Fruit fly (Drosophila melanogaster) whole organism, embryonic: ENCODE results near the gene Mbs.
A peak's percentile ranks its signal among the peaks of the same experiment; 100 is the strongest.

Experiments used
- Bteb2 ChIP-seq: fragments of 200-800 bp; sonication (Bioruptor generic); optimal IDR thresholded peaks from 2 replicates; lab custom pipeline; 2016; ENCODE audit warnings: missing biosample characterization, missing genetic modification characterization
- C15 ChIP-seq: fragments of 200-800 bp; sonication (Bioruptor generic); IDR thresholded peaks from 3 replicates; pipeline ENCODE4 v1.3.6; 2022; ENCODE audit warnings: missing biosample characterization, missing genetic modification characterization
- CG10959 ChIP-seq: fragments of 200-800 bp; sonication (Bioruptor generic); IDR thresholded peaks from 2 replicates; pipeline ENCODE4 v1.3.6; 2022; ENCODE audit warnings: missing biosample characterization, missing genetic modification characterization
- CG11093 ChIP-seq: fragments of 200-800 bp; sonication (Bioruptor generic); IDR thresholded peaks from 3 replicates; pipeline ENCODE4 v1.3.6; 2022; ENCODE audit warnings: missing biosample characterization, missing genetic modification characterization
- CG12744 ChIP-seq: fragments of 200-800 bp; sonication (Bioruptor generic); optimal IDR thresholded peaks from 2 replicates; lab custom pipeline; 2016; ENCODE audit warnings: missing biosample characterization, missing genetic modification characterization
- CG13424 ChIP-seq: fragments of 200-800 bp; sonication (Bioruptor generic); optimal IDR thresholded peaks from 2 replicates; lab custom pipeline; 2019; ENCODE audit warnings: missing biosample characterization, mild to moderate bottlenecking, missing genetic modification characterization, moderate library complexity
- CG15479 ChIP-seq: fragments of 200-800 bp; sonication (Bioruptor generic); optimal IDR thresholded peaks from 3 replicates; lab custom pipeline; 2019; ENCODE audit warnings: missing biosample characterization, mild to moderate bottlenecking, missing genetic modification characterization, moderate library complexity
- CG1647 ChIP-seq: fragments of 200-800 bp; sonication (Bioruptor generic); optimal IDR thresholded peaks from 3 replicates; lab custom pipeline; 2016; ENCODE audit warnings: missing biosample characterization, missing genetic modification characterization
- CG2129 ChIP-seq: fragments of 200-800 bp; sonication (Bioruptor generic); IDR thresholded peaks from 2 replicates; pipeline ENCODE4 v1.3.6; 2022; ENCODE audit warnings: missing biosample characterization, missing genetic modification characterization; ENCODE audit not compliant: partially characterized antibody
- CG2199 ChIP-seq: fragments of 200-800 bp; sonication (Bioruptor generic); IDR thresholded peaks from 3 replicates; pipeline ENCODE4 v1.3.6; 2022; ENCODE audit warnings: missing biosample characterization, missing genetic modification characterization
- CG2712 ChIP-seq: fragments of 200-800 bp; optimal IDR thresholded peaks from 3 replicates; lab custom pipeline; 2019; ENCODE audit warnings: missing biosample characterization, mild to moderate bottlenecking, missing genetic modification characterization, moderate library complexity
- CG30403 ChIP-seq: fragments of 200-800 bp; sonication (Bioruptor generic); optimal IDR thresholded peaks from 3 replicates; lab custom pipeline; 2016; ENCODE audit warnings: missing biosample characterization, missing genetic modification characterization
- CG3281 ChIP-seq: fragments of 200-800 bp; sonication (Bioruptor generic); optimal IDR thresholded peaks from 3 replicates; lab custom pipeline; 2017; ENCODE audit warnings: missing biosample characterization, mild to moderate bottlenecking, missing genetic modification characterization
- CG33557 ChIP-seq: fragments of 200-800 bp; sonication (Bioruptor generic); optimal IDR thresholded peaks from 2 replicates; lab custom pipeline; 2019; ENCODE audit warnings: missing biosample characterization, mild to moderate bottlenecking, missing genetic modification characterization, moderate library complexity
- CG34224 ChIP-seq: fragments of 200-800 bp; sonication (Bioruptor generic); IDR thresholded peaks from 3 replicates; pipeline ENCODE4 v1.3.6; 2022; ENCODE audit warnings: missing biosample characterization, missing genetic modification characterization; ENCODE audit not compliant: partially characterized antibody
- CG5245 ChIP-seq: fragments of 200-800 bp; sonication (Bioruptor generic); optimal IDR thresholded peaks from 3 replicates; lab custom pipeline; 2016; ENCODE audit warnings: missing biosample characterization, missing genetic modification characterization
- CG6813 ChIP-seq: fragments of 200-800 bp; sonication (Bioruptor generic); optimal IDR thresholded peaks from 2 replicates; lab custom pipeline; 2017; ENCODE audit warnings: missing biosample characterization, missing genetic modification characterization, mild to moderate bottlenecking, moderate library complexity, missing genetic modification reagents
- CG7357 ChIP-seq: fragments of 200-800 bp; sonication (Bioruptor generic); IDR thresholded peaks from 3 replicates; pipeline ENCODE4 v1.3.6; 2022; ENCODE audit warnings: missing biosample characterization, missing genetic modification characterization
- CG7928 ChIP-seq: fragments of 200-800 bp; sonication (Bioruptor generic); optimal IDR thresholded peaks from 2 replicates; lab custom pipeline; 2017; ENCODE audit warnings: missing biosample characterization, mild to moderate bottlenecking, missing genetic modification characterization
- CG8281 ChIP-seq: fragments of 200-800 bp; sonication (Bioruptor generic); optimal IDR thresholded peaks from 2 replicates; lab custom pipeline; 2018; ENCODE audit warnings: missing biosample characterization, mild to moderate bottlenecking, missing genetic modification characterization, moderate library complexity
- D ChIP-seq, 2 experiments: fragments of 200-800 bp in 1 of 2; fragments of >200 bp in 1 of 2; sonication (Bioruptor generic) in 1 of 2; optimal IDR thresholded peaks; 2 replicates in 1 of 2; 3 replicates in 1 of 2; lab custom pipeline; 2017; ENCODE audit warnings: mild to moderate bottlenecking in 1 of 2, missing biosample characterization in 1 of 2, missing genetic modification characterization in 1 of 2, missing genetic modification reagents in 1 of 2
- Ets65A ChIP-seq: fragments of 200-800 bp; sonication (Bioruptor generic); peaks from one replicate; lab custom pipeline; 2016; ENCODE audit warnings: missing biosample characterization, missing genetic modification characterization
- Fer1 ChIP-seq: fragments of 200-800 bp; sonication (Bioruptor generic); optimal IDR thresholded peaks from 2 replicates; lab custom pipeline; 2017; ENCODE audit warnings: missing biosample characterization, mild to moderate bottlenecking, missing genetic modification characterization
- Hr39 ChIP-seq: fragments of >200 bp; optimal IDR thresholded peaks from 2 replicates; lab custom pipeline; 2017
- NC2α ChIP-seq: fragments of 200-800 bp; sonication (Bioruptor generic); optimal IDR thresholded peaks from 2 replicates; lab custom pipeline; 2016; ENCODE audit warnings: missing biosample characterization, missing genetic modification characterization
- NC2β ChIP-seq: fragments of 200-800 bp; sonication (Bioruptor generic); optimal IDR thresholded peaks from 2 replicates; lab custom pipeline; 2016; ENCODE audit warnings: missing biosample characterization, missing genetic modification characterization
- Six4 ChIP-seq: fragments of 200-800 bp; sonication (Bioruptor generic); optimal IDR thresholded peaks from 2 replicates; lab custom pipeline; 2016; ENCODE audit warnings: missing biosample characterization, missing genetic modification characterization
- Sry-δ ChIP-seq: fragments of 200-800 bp; sonication (Bioruptor generic); optimal IDR thresholded peaks from 2 replicates; lab custom pipeline; 2016; ENCODE audit warnings: missing biosample characterization, missing genetic modification characterization
- bcd ChIP-seq: fragments of 200-800 bp; sonication (Bioruptor generic); optimal IDR thresholded peaks from 2 replicates; lab custom pipeline; 2017; ENCODE audit warnings: missing biosample characterization, mild to moderate bottlenecking, missing genetic modification characterization
- ci ChIP-seq: fragments of 200-800 bp; sonication (Bioruptor generic); IDR thresholded peaks from 3 replicates; pipeline ENCODE4 v1.3.6; 2022; ENCODE audit warnings: missing biosample characterization, missing genetic modification characterization
- cwo ChIP-seq: fragments of 200-800 bp; sonication (Bioruptor generic); optimal IDR thresholded peaks from 3 replicates; lab custom pipeline; 2017; ENCODE audit warnings: missing biosample characterization, missing genetic modification characterization, mild to moderate bottlenecking, moderate library complexity, missing genetic modification reagents
- disco-r ChIP-seq: fragments of 200-800 bp; sonication (Bioruptor generic); optimal IDR thresholded peaks from 2 replicates; lab custom pipeline; 2016; ENCODE audit warnings: missing biosample characterization, missing genetic modification characterization
- dm ChIP-seq: fragments of 200-800 bp; sonication (Bioruptor generic); optimal IDR thresholded peaks from 3 replicates; lab custom pipeline; 2016; ENCODE audit warnings: missing biosample characterization, missing genetic modification characterization
- dmrt99B ChIP-seq: fragments of 200-800 bp; sonication (Bioruptor generic); optimal IDR thresholded peaks from 2 replicates; lab custom pipeline; 2018; ENCODE audit warnings: missing biosample characterization, mild to moderate bottlenecking, missing genetic modification characterization, moderate library complexity
- eyg ChIP-seq: fragments of 200-800 bp; sonication (Bioruptor generic); optimal IDR thresholded peaks from 3 replicates; lab custom pipeline; 2016; ENCODE audit warnings: missing biosample characterization, missing genetic modification characterization
- fd102C ChIP-seq: fragments of 200-800 bp; sonication (Bioruptor generic); optimal IDR thresholded peaks from 2 replicates; lab custom pipeline; 2018; ENCODE audit warnings: missing biosample characterization, mild to moderate bottlenecking, missing genetic modification characterization, moderate library complexity
- fd3F ChIP-seq: fragments of 200-800 bp; sonication (Bioruptor generic); optimal IDR thresholded peaks from 2 replicates; lab custom pipeline; 2018; ENCODE audit warnings: missing biosample characterization, mild to moderate bottlenecking, missing genetic modification characterization, moderate library complexity
- fd64A ChIP-seq: fragments of 200-800 bp; sonication (Bioruptor generic); optimal IDR thresholded peaks from 3 replicates; lab custom pipeline; 2018; ENCODE audit warnings: missing biosample characterization, mild to moderate bottlenecking, missing genetic modification characterization
- gem ChIP-seq: fragments of 200-800 bp; sonication (Bioruptor generic); optimal IDR thresholded peaks from 2 replicates; lab custom pipeline; 2019; ENCODE audit warnings: missing biosample characterization, mild to moderate bottlenecking, missing genetic modification characterization, moderate library complexity
- hth ChIP-seq: fragments of >200 bp; optimal IDR thresholded peaks from 2 replicates; lab custom pipeline; 2017; ENCODE audit warnings: inconsistent platforms
- klu ChIP-seq: fragments of 200-800 bp; sonication (Bioruptor generic); IDR thresholded peaks from 2 replicates; pipeline ENCODE4 v1.3.6; 2022; ENCODE audit warnings: missing biosample characterization, missing genetic modification characterization
- nom ChIP-seq: fragments of 200-800 bp; sonication (Bioruptor generic); optimal IDR thresholded peaks from 2 replicates; lab custom pipeline; 2017; ENCODE audit warnings: missing biosample characterization, missing genetic modification characterization, mild to moderate bottlenecking, moderate library complexity, missing genetic modification reagents
- odd ChIP-seq: fragments of 200-800 bp; sonication (Bioruptor generic); optimal IDR thresholded peaks from 2 replicates; lab custom pipeline; 2017; ENCODE audit warnings: missing biosample characterization, mild to moderate bottlenecking, missing genetic modification characterization
- pan ChIP-seq, 4 experiments: fragments of >200 bp in 3 of 4; fragments of 200-800 bp in 1 of 4; sonication (Bioruptor generic) in 1 of 4; optimal IDR thresholded peaks in 3 of 4; IDR thresholded peaks in 1 of 4; 2 replicates each; pipeline versions ENCODE4 v1.3.6 to Lab custom; 2017 to 2022; ENCODE audit warnings: missing biosample characterization in 2 of 4, missing genetic modification characterization in 2 of 4, mixed read lengths in 1 of 4
- tgo ChIP-seq: fragments of 200-800 bp; sonication (Bioruptor generic); IDR thresholded peaks from 3 replicates; pipeline ENCODE4 v1.3.6; 2022; ENCODE audit warnings: missing biosample characterization, missing genetic modification characterization
- trem ChIP-seq: fragments of 200-800 bp; optimal IDR thresholded peaks from 3 replicates; lab custom pipeline; 2019; ENCODE audit warnings: missing biosample characterization, mild to moderate bottlenecking, missing genetic modification characterization, moderate library complexity
- vfl ChIP-seq: fragments of 200-800 bp; sonication (Bioruptor generic); optimal IDR thresholded peaks from 2 replicates; lab custom pipeline; 2016; ENCODE audit warnings: missing biosample characterization, missing genetic modification characterization
- zen ChIP-seq: fragments of 200-800 bp; sonication (Bioruptor generic); optimal IDR thresholded peaks from 3 replicates; lab custom pipeline; 2018; ENCODE audit warnings: missing biosample characterization, mild to moderate bottlenecking, missing genetic modification characterization, moderate library complexity
- zfh2 ChIP-seq: fragments of 200-800 bp; sonication (Bioruptor generic); optimal IDR thresholded peaks from 2 replicates; lab custom pipeline; 2016; ENCODE audit warnings: missing biosample characterization, missing genetic modification characterization

The Mbs gene

DNA sequence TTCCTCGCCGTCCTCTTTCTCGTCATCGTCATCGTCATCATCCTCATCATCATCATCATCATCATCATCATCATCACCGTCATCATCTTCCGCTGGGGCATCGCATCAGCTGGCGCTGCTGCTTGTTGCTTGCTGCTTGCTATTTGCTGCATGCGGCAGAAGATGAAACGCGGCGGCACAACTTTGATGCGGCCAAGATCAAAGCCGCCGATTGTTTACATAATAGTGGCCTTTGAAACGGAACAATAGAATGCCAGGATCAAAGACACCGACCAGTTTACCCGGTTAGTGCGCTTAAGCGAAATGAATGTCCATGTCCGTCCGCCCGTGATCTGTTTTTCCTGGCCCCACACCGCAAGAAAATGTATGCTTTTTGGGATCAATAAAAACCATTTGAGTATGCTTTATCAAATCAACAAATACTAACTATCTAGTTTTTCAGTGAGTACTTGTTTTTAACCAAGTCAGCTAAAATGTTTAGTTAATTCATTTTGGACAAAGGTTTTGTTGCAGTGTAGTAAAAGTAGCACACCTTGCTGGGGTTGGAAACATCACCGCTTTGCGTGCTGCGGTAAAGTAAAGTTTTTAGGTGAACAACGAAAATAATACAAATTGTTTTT, 30.6 kb upstream of the Mbs start (continued):
- peak; percentile 41 for TF ChIP-seq NC2β (GFP tag; lab: Kevin White, UChicago)
- TF ChIP-seq zfh2 (GFP tag; lab: Kevin White, UChicago) = no peak
- no peak for TF ChIP-seq CG11093 (GFP tag; lab: Robert Waterston, UW)
- peak; percentile 23 for TF ChIP-seq bcd (GFP tag; lab: Kevin White, UChicago)
- TF ChIP-seq fd3F (GFP tag; lab: Kevin White, UChicago) = no peak
- TF ChIP-seq CG33557 = peak; percentile 70
- peak; percentile 38 for TF ChIP-seq CG6813
- TF ChIP-seq dm (GFP tag; lab: Kevin White, UChicago) = no peak
- peak; percentile 89 for TF ChIP-seq zen (tag; lab: Kevin White, UChicago)
- no peak for TF ChIP-seq CG3281 (GFP tag; lab: Kevin White, UChicago)
- no peak for TF ChIP-seq CG12744 (GFP tag; lab: Kevin White, UChicago)
- TF ChIP-seq NC2α (GFP tag; lab: Kevin White, UChicago) = peak; percentile 3
- TF ChIP-seq fd102C (GFP tag; lab: Kevin White, UChicago) = peak; percentile 87
- no peak for TF ChIP-seq Bteb2 (GFP tag; lab: Kevin White, UChicago)
- TF ChIP-seq CG5245 = peak; percentile 28
- peak in 1 of 2 experiments; percentile 70 for TF ChIP-seq pan (optimal IDR thresholded peaks at IDR 0.05; lab: Kevin White, UChicago)
- peak in 1 of 2 experiments; percentile 76 for TF ChIP-seq pan (GFP tag; optimal IDR thresholded peaks at IDR 0.05 in 1 of 2, IDR thresholded peaks at IDR 0.05 in 1 of 2)
- no peak for TF ChIP-seq CG8281 (tag; lab: Kevin White, UChicago)
- TF ChIP-seq CG2199 (GFP tag; lab: Robert Waterston, UW) = no peak
- peak; percentile 52 for TF ChIP-seq CG30403
- TF ChIP-seq trem = peak; percentile 60
- TF ChIP-seq tgo = peak; percentile 40; the same call in 2 of the 3 replicates
- no peak for TF ChIP-seq odd (GFP tag; lab: Kevin White, UChicago)
- TF ChIP-seq CG2129 = no peak
- TF ChIP-seq Sry-δ (GFP tag; lab: Kevin White, UChicago) = no peak
- TF ChIP-seq disco-r (GFP tag; lab: Kevin White, UChicago) = peak; percentile 16
- peak; percentile 57 for TF ChIP-seq Six4 (GFP tag; lab: Kevin White, UChicago)
- no peak for TF ChIP-seq CG15479 (GFP tag; lab: Kevin White, UChicago)
- peak; percentile 59 for TF ChIP-seq dmrt99B (tag; lab: Kevin White, UChicago)
- no peak for TF ChIP-seq klu
- TF ChIP-seq Hr39 = no peak
- peak; percentile 86 for TF ChIP-seq CG2712 (tag; lab: Kevin White, UChicago)
- TF ChIP-seq cwo (GFP tag; lab: Kevin White, UChicago) = no peak
- peak; percentile 80 for TF ChIP-seq gem (tag; lab: Kevin White, UChicago)
- peak; percentile 73 for TF ChIP-seq ci (GFP tag; lab: Robert Waterston, UW)
- no peak for TF ChIP-seq fd64A (GFP tag; lab: Kevin White, UChicago)
- no peak for TF ChIP-seq C15
- TF ChIP-seq CG7928 (GFP tag; lab: Kevin White, UChicago) = no peak
- TF ChIP-seq CG34224 (GFP tag; lab: Robert Waterston, UW) = no peak
- no peak for TF ChIP-seq CG1647 (GFP tag; lab: Kevin White, UChicago)
- no peak for TF ChIP-seq hth (lab: Kevin White, UChicago)
- TF ChIP-seq Fer1 (GFP tag; lab: Kevin White, UChicago) = no peak
- peak; percentile 46 for TF ChIP-seq CG13424 (tag; lab: Kevin White, UChicago)
- TF ChIP-seq Ets65A (GFP tag; lab: Kevin White, UChicago) = peak; percentile 94
- no peak for TF ChIP-seq nom (GFP tag; lab: Kevin White, UChicago)
- TF ChIP-seq eyg (GFP tag; lab: Kevin White, UChicago) = no peak
- TF ChIP-seq CG10959 (GFP tag; lab: Robert Waterston, UW) = peak; percentile 74
- TF ChIP-seq vfl = no peak
- TF ChIP-seq D (optimal IDR thresholded peaks at IDR 0.05; lab: Kevin White, UChicago) = peak; percentile 68
- peak; percentile 63 for TF ChIP-seq D (GFP tag; optimal IDR thresholded peaks at IDR 0.05; lab: Kevin White, UChicago)
- TF ChIP-seq CG7357 = no peak
